Fruit fly (Drosophila melanogaster) whole organism, embryonic: ENCODE data around the gene Efhc1.1.

Experiments used
- Atf-2 ChIP-seq: fragments of 200-800 bp; sonication (Bioruptor generic); optimal IDR thresholded peaks from 2 replicates; lab custom pipeline; 2016; ENCODE audit warnings: missing biosample characterization, missing genetic modification characterization
- Atf3 ChIP-seq: fragments of 200-800 bp; sonication (Bioruptor generic); optimal IDR thresholded peaks from 3 replicates; lab custom pipeline; 2016; ENCODE audit warnings: missing biosample characterization, missing genetic modification characterization
- BEAF-32 ChIP-seq: fragments of 200-800 bp; sonication (Bioruptor generic); optimal IDR thresholded peaks from 3 replicates; lab custom pipeline; 2017; ENCODE audit warnings: missing biosample characterization, missing genetic modification characterization, mild to moderate bottlenecking, moderate library complexity, missing genetic modification reagents
- CG10267 ChIP-seq: fragments of 200-800 bp; sonication (Bioruptor generic); optimal IDR thresholded peaks from 2 replicates; lab custom pipeline; 2018; ENCODE audit warnings: missing biosample characterization, mild to moderate bottlenecking, missing genetic modification characterization, moderate library complexity
- CG10979 ChIP-seq: fragments of 200-800 bp; sonication (Bioruptor generic); optimal IDR thresholded peaks from 2 replicates; lab custom pipeline; 2018; ENCODE audit warnings: missing biosample characterization, mild to moderate bottlenecking, missing genetic modification characterization, moderate library complexity
- CG12236 ChIP-seq: fragments of 200-800 bp; sonication (Bioruptor generic); optimal IDR thresholded peaks from 2 replicates; lab custom pipeline; 2016; ENCODE audit warnings: missing biosample characterization, missing genetic modification characterization
- CG14050 ChIP-seq: fragments of 200-800 bp; sonication (Bioruptor generic); IDR thresholded peaks from 3 replicates; pipeline ENCODE4 v1.3.6; 2022; ENCODE audit warnings: missing biosample characterization, missing genetic modification characterization
- CG14667 ChIP-seq: fragments of 200-800 bp; sonication (Bioruptor generic); IDR thresholded peaks from 2 replicates; pipeline ENCODE4 v1.3.6; 2022; ENCODE audit warnings: missing biosample characterization, missing genetic modification characterization
- CG1647 ChIP-seq: fragments of 200-800 bp; sonication (Bioruptor generic); optimal IDR thresholded peaks from 3 replicates; lab custom pipeline; 2016; ENCODE audit warnings: missing biosample characterization, missing genetic modification characterization
- CG17328 ChIP-seq: fragments of 200-800 bp; sonication (Bioruptor generic); IDR thresholded peaks from 2 replicates; pipeline ENCODE4 v1.3.6; 2022; ENCODE audit warnings: missing biosample characterization, missing genetic modification characterization
- CG17385 ChIP-seq: fragments of 200-800 bp; sonication (Bioruptor generic); optimal IDR thresholded peaks from 3 replicates; lab custom pipeline; 2018; ENCODE audit warnings: missing biosample characterization, mild to moderate bottlenecking, missing genetic modification characterization
- CG2875 ChIP-seq: fragments of 200-800 bp; sonication (Bioruptor generic); optimal IDR thresholded peaks from 2 replicates; lab custom pipeline; 2017; ENCODE audit warnings: missing biosample characterization, mild to moderate bottlenecking, missing genetic modification characterization, missing genetic modification reagents
- CG34376 ChIP-seq: fragments of 200-800 bp; sonication (Bioruptor generic); optimal IDR thresholded peaks from 2 replicates; lab custom pipeline; 2018; ENCODE audit warnings: missing biosample characterization, mild to moderate bottlenecking, missing genetic modification characterization
- CG42726 ChIP-seq: fragments of 200-800 bp; sonication (Bioruptor generic); IDR thresholded peaks from 2 replicates; pipeline ENCODE4 v1.3.6; 2022; ENCODE audit warnings: missing biosample characterization, missing genetic modification characterization; ENCODE audit not compliant: partially characterized antibody
- CG4360 ChIP-seq: fragments of 200-800 bp; sonication (Bioruptor generic); IDR thresholded peaks from 2 replicates; pipeline ENCODE4 v1.3.6; 2022; ENCODE audit warnings: missing biosample characterization, missing genetic modification characterization
- CG6654 ChIP-seq: fragments of 200-800 bp; sonication (Bioruptor generic); optimal IDR thresholded peaks from 2 replicates; lab custom pipeline; 2017; ENCODE audit warnings: missing biosample characterization, mild to moderate bottlenecking, missing genetic modification characterization
- CG7786 ChIP-seq: fragments of 200-800 bp; sonication (Bioruptor generic); optimal IDR thresholded peaks from 2 replicates; lab custom pipeline; 2016; ENCODE audit warnings: missing biosample characterization, missing genetic modification characterization
- CG7839 ChIP-seq: fragments of 200-800 bp; sonication (Bioruptor generic); optimal IDR thresholded peaks from 3 replicates; lab custom pipeline; 2018; ENCODE audit warnings: missing biosample characterization, mild to moderate bottlenecking, missing genetic modification characterization, moderate library complexity
- CG8765 ChIP-seq: fragments of 200-800 bp; sonication (Bioruptor generic); IDR thresholded peaks from 2 replicates; pipeline ENCODE4 v1.3.6; 2022; ENCODE audit warnings: missing biosample characterization, missing genetic modification characterization
- CG8944 ChIP-seq: fragments of 200-800 bp; sonication (Bioruptor generic); optimal IDR thresholded peaks from 3 replicates; lab custom pipeline; 2016; ENCODE audit warnings: missing biosample characterization, missing genetic modification characterization
- CG9727 ChIP-seq: fragments of 200-800 bp; sonication (Bioruptor generic); optimal IDR thresholded peaks from 3 replicates; lab custom pipeline; 2017; ENCODE audit warnings: missing biosample characterization, mild to moderate bottlenecking, missing genetic modification characterization
- CoRest ChIP-seq: fragments of 200-800 bp; sonication (Bioruptor generic); optimal IDR thresholded peaks from 3 replicates; lab custom pipeline; 2018; ENCODE audit warnings: missing biosample characterization, mild to moderate bottlenecking, missing genetic modification characterization, moderate library complexity
- D19A ChIP-seq: fragments of 200-800 bp; optimal IDR thresholded peaks from 3 replicates; lab custom pipeline; 2019; ENCODE audit warnings: missing biosample characterization, mild to moderate bottlenecking, missing genetic modification characterization, moderate library complexity
- Dad ChIP-seq: fragments of 200-800 bp; sonication (Bioruptor generic); optimal IDR thresholded peaks from 3 replicates; lab custom pipeline; 2016; ENCODE audit warnings: missing biosample characterization, missing genetic modification characterization
- Dip3 ChIP-seq: fragments of 200-800 bp; sonication (Bioruptor generic); optimal IDR thresholded peaks from 3 replicates; lab custom pipeline; 2016; ENCODE audit warnings: missing biosample characterization, missing genetic modification characterization
- Gug ChIP-seq: fragments of 200-800 bp; sonication (Bioruptor generic); IDR thresholded peaks from 4 replicates; pipeline ENCODE4 v1.3.6; 2022; ENCODE audit warnings: missing biosample characterization, missing genetic modification characterization
- HLH54F ChIP-seq: fragments of 200-800 bp; sonication (Bioruptor generic); optimal IDR thresholded peaks from 3 replicates; lab custom pipeline; 2016; ENCODE audit warnings: missing biosample characterization, missing genetic modification characterization
- HmgZ ChIP-seq: fragments of 200-800 bp; sonication (Bioruptor generic); optimal IDR thresholded peaks from 2 replicates; lab custom pipeline; 2018; ENCODE audit warnings: missing biosample characterization, mild to moderate bottlenecking, missing genetic modification characterization
- Hr39 ChIP-seq: fragments of >200 bp; optimal IDR thresholded peaks from 2 replicates; lab custom pipeline; 2017
- Lhr ChIP-seq: fragments of 200-800 bp; sonication (Bioruptor generic); optimal IDR thresholded peaks from 3 replicates; lab custom pipeline; 2017; ENCODE audit warnings: mild to moderate bottlenecking, missing biosample characterization, missing genetic modification reagents, missing genetic modification characterization
- Med ChIP-seq: fragments of 200-800 bp; sonication (Bioruptor generic); peaks from one replicate; lab custom pipeline; 2016; ENCODE audit warnings: missing biosample characterization, missing genetic modification characterization, mild to moderate bottlenecking, inconsistent platforms, moderate library complexity
- Mes4 ChIP-seq: fragments of 200-800 bp; sonication (Bioruptor generic); optimal IDR thresholded peaks from 2 replicates; lab custom pipeline; 2016; ENCODE audit warnings: missing biosample characterization, missing genetic modification characterization
- Rfx ChIP-seq: fragments of 200-800 bp; sonication (Bioruptor generic); IDR thresholded peaks from 2 replicates; pipeline ENCODE4 v1.3.6; 2022; ENCODE audit warnings: missing biosample characterization, missing genetic modification characterization
- Sox100B ChIP-seq: fragments of 200-800 bp; sonication (Bioruptor generic); optimal IDR thresholded peaks from 3 replicates; lab custom pipeline; 2018; ENCODE audit warnings: missing biosample characterization, mild to moderate bottlenecking, missing genetic modification characterization
- Sox102F ChIP-seq: fragments of 200-800 bp; sonication (Bioruptor generic); optimal IDR thresholded peaks from 2 replicates; lab custom pipeline; 2018; ENCODE audit warnings: missing biosample characterization, mild to moderate bottlenecking, missing genetic modification characterization, moderate library complexity
- Trl ChIP-seq, 3 experiments: fragments of >200 bp in 2 of 3; fragments of 200-800 bp in 1 of 3; sonication (Bioruptor generic) in 1 of 3; optimal IDR thresholded peaks; 2 replicates in 1 of 3; 3 replicates in 2 of 3; lab custom pipeline; 2016 to 2017; ENCODE audit warnings: missing biosample characterization in 1 of 3, missing genetic modification characterization in 1 of 3
- Vsx1 ChIP-seq: fragments of 200-800 bp; sonication (Bioruptor generic); optimal IDR thresholded peaks from 2 replicates; lab custom pipeline; 2017; ENCODE audit warnings: missing biosample characterization, mild to moderate bottlenecking, missing genetic modification characterization, missing genetic modification reagents
- ac ChIP-seq: fragments of 200-800 bp; sonication (Bioruptor generic); optimal IDR thresholded peaks from 3 replicates; lab custom pipeline; 2017; ENCODE audit warnings: missing biosample characterization, mild to moderate bottlenecking, missing genetic modification characterization
- al ChIP-seq: fragments of 200-800 bp; sonication (Bioruptor generic); IDR thresholded peaks from 2 replicates; pipeline ENCODE4 v1.3.6; 2022; ENCODE audit warnings: missing biosample characterization, missing genetic modification characterization
- ara ChIP-seq: fragments of 200-800 bp; sonication (Bioruptor generic); IDR thresholded peaks from 2 replicates; pipeline ENCODE4 v1.3.6; 2022; ENCODE audit warnings: missing biosample characterization, missing genetic modification characterization
- dpn ChIP-seq, 2 experiments: fragments of 200-800 bp; sonication (Bioruptor generic); optimal IDR thresholded peaks; 3 replicates each; lab custom pipeline; 2016; ENCODE audit warnings: missing biosample characterization in 2 of 2, missing genetic modification characterization in 2 of 2
- ems ChIP-seq: fragments of 200-800 bp; sonication (Bioruptor generic); optimal IDR thresholded peaks from 3 replicates; lab custom pipeline; 2016; ENCODE audit warnings: missing biosample characterization, missing genetic modification characterization
- grau ChIP-seq: fragments of 200-800 bp; optimal IDR thresholded peaks from 3 replicates; lab custom pipeline; 2019; ENCODE audit warnings: missing biosample characterization, mild to moderate bottlenecking, missing genetic modification characterization, moderate library complexity
- hbn ChIP-seq: fragments of 200-800 bp; sonication (Bioruptor generic); IDR thresholded peaks from 2 replicates; pipeline ENCODE4 v1.3.6; 2022; ENCODE audit warnings: missing biosample characterization, missing genetic modification characterization; ENCODE audit not compliant: partially characterized antibody
- org-1 ChIP-seq: fragments of 200-800 bp; sonication (Bioruptor generic); optimal IDR thresholded peaks from 2 replicates; lab custom pipeline; 2017; ENCODE audit warnings: missing biosample characterization, missing genetic modification characterization
- scrt ChIP-seq: fragments of 200-800 bp; sonication (Bioruptor generic); optimal IDR thresholded peaks from 2 replicates; lab custom pipeline; 2018; ENCODE audit warnings: missing biosample characterization, mild to moderate bottlenecking, missing genetic modification characterization, moderate library complexity
- sens ChIP-seq: fragments of 200-800 bp; sonication (Bioruptor generic); peaks from one replicate; lab custom pipeline; 2016; ENCODE audit warnings: missing biosample characterization, missing genetic modification characterization
- sr ChIP-seq: fragments of 200-800 bp; sonication (Bioruptor generic); IDR thresholded peaks from 3 replicates; pipeline ENCODE4 v1.3.6; 2022; ENCODE audit warnings: missing biosample characterization, missing genetic modification characterization
- vvl ChIP-seq: fragments of 200-800 bp; sonication (Bioruptor generic); IDR thresholded peaks from 2 replicates; pipeline ENCODE4 v1.3.6; 2022; ENCODE audit warnings: missing biosample characterization, missing genetic modification characterization
- zfh1 ChIP-seq: fragments of 200-800 bp; sonication (Bioruptor generic); IDR thresholded peaks from 3 replicates; pipeline ENCODE4 v1.3.6; 2022; ENCODE audit warnings: missing biosample characterization, missing genetic modification characterization

The Efhc1.1 gene

dm6 chrX:15738890-15739550 is 44.5 kb downstream of the Efhc1.1 start, which contains the start of the genes CG11679 and CG8206 (continued):
- no peak for TF ChIP-seq CG6654
- TF ChIP-seq CG34376 (GFP tag; lab: Kevin White, UChicago) = peak; percentile 40
- TF ChIP-seq vvl = no peak
- TF ChIP-seq CG1647 (GFP tag; lab: Kevin White, UChicago) = no peak
- TF ChIP-seq Dad (GFP tag; lab: Kevin White, UChicago) = peak; percentile 27
- no peak for TF ChIP-seq CG2875 (GFP tag; lab: Kevin White, UChicago)
- no peak for TF ChIP-seq ems (GFP tag; lab: Kevin White, UChicago)
- peak; percentile 20 for TF ChIP-seq CG9727 (GFP tag; lab: Kevin White, UChicago)
- TF ChIP-seq dpn (GFP tag; optimal IDR thresholded peaks at IDR 0.05; lab: Kevin White, UChicago) = peak in 1 of 2 experiments; percentile 23
- no peak for TF ChIP-seq CG10979 (tag; lab: Kevin White, UChicago)
- no peak for TF ChIP-seq Trl (optimal IDR thresholded peaks at IDR 0.05; lab: Kevin White, UChicago)
- peak; percentile 23 for TF ChIP-seq Trl (GFP tag; optimal IDR thresholded peaks at IDR 0.05; lab: Kevin White, UChicago)
- no peak for TF ChIP-seq hbn
- TF ChIP-seq Mes4 (GFP tag; lab: Kevin White, UChicago) = no peak
- TF ChIP-seq al (GFP tag; lab: Robert Waterston, UW) = no peak; the same call in 1 of the 2 replicates
- TF ChIP-seq D19A (tag; lab: Kevin White, UChicago) = no peak
- TF ChIP-seq org-1 = no peak
- TF ChIP-seq Rfx (GFP tag; lab: Robert Waterston, UW) = peak; percentile 72
- TF ChIP-seq CG4360 = no peak
- TF ChIP-seq ac (GFP tag; lab: Kevin White, UChicago) = no peak
- TF ChIP-seq BEAF-32 = peak; percentile 55
- peak; percentile 67 for TF ChIP-seq CG8944
- no peak for TF ChIP-seq ara
- TF ChIP-seq HmgZ (tag; lab: Kevin White, UChicago) = peak; percentile 57
- TF ChIP-seq Atf3 = no peak
- peak; percentile 78 for TF ChIP-seq sens (GFP tag; lab: Kevin White, UChicago)
- TF ChIP-seq CG8765 (GFP tag; lab: Robert Waterston, UW) = no peak
- no peak for TF ChIP-seq CG14667 (GFP tag; lab: Robert Waterston, UW)
- TF ChIP-seq Sox100B (GFP tag; lab: Kevin White, UChicago) = no peak
- TF ChIP-seq CG10267 = peak; percentile 22
- peak; percentile 38 for TF ChIP-seq Dip3
- no peak for TF ChIP-seq CG14050 (GFP tag; lab: Robert Waterston, UW)
- peak; percentile 39 for TF ChIP-seq HLH54F
- TF ChIP-seq CG7786 (GFP tag; lab: Kevin White, UChicago) = peak; percentile 54
- TF ChIP-seq CG7839 (tag; lab: Kevin White, UChicago) = peak; percentile 49
- TF ChIP-seq CG42726 (GFP tag; lab: Robert Waterston, UW) = no peak
- TF ChIP-seq Hr39 (lab: Kevin White, UChicago) = no peak
- TF ChIP-seq CoRest (tag; lab: Kevin White, UChicago) = peak; percentile 59
- no peak for TF ChIP-seq Lhr
- no peak for TF ChIP-seq CG12236
- no peak for TF ChIP-seq CG17328
- peak; percentile 91 for TF ChIP-seq Med (GFP tag; lab: Kevin White, UChicago)
- TF ChIP-seq scrt (GFP tag; lab: Kevin White, UChicago) = peak; percentile 27
- TF ChIP-seq grau (tag; lab: Kevin White, UChicago) = peak; percentile 55
- TF ChIP-seq Gug = peak; percentile 26; the same call in 1 of the 4 replicates
- TF ChIP-seq sr (GFP tag; lab: Robert Waterston, UW) = no peak
- peak; percentile 3 for TF ChIP-seq CG17385 (GFP tag; lab: Kevin White, UChicago)
- TF ChIP-seq Atf-2 = peak; percentile 31
- TF ChIP-seq zfh1 (GFP tag; lab: Robert Waterston, UW) = 0 out of 3 replicates have a peak, but pooled peaks have one; percentile 42
- no peak for TF ChIP-seq Sox102F (GFP tag; lab: Kevin White, UChicago)
- no peak for TF ChIP-seq Vsx1 (GFP tag; lab: Kevin White, UChicago)
